Fruit fly (Drosophila melanogaster): Measurements from ENCODE around the gene larp.

larp gene

dm6 chr3R:28377648-28378047 lies 41.4 kb upstream of the larp start (continued):
- TF ChIP-seq gem (tag; optimal IDR thresholded peaks at IDR 0.05), result peak; percentile 14
- peak; percentile 11; the same call in 1 of the 2 replicates for TF ChIP-seq CG43689 (GFP tag; IDR thresholded peaks at IDR 0.05)
- peak; percentile 49; the same call in 1 of the 2 replicates for TF ChIP-seq lmd (GFP tag; IDR thresholded peaks at IDR 0.05)
- no peak for TF ChIP-seq hkb (optimal IDR thresholded peaks at IDR 0.05)
- TF ChIP-seq hkb (GFP tag; IDR thresholded peaks at IDR 0.05), result no peak; the same call in 1 of the 2 replicates
- TF ChIP-seq CG9437 (GFP tag; optimal IDR thresholded peaks at IDR 0.05), result no peak
- TF ChIP-seq tap (tag; optimal IDR thresholded peaks at IDR 0.05), result no peak
- no peak for TF ChIP-seq CG16779 (GFP tag; IDR thresholded peaks at IDR 0.05)
- TF ChIP-seq chm (GFP tag; IDR thresholded peaks at IDR 0.05), result no peak
- TF ChIP-seq Ravus (GFP tag; IDR thresholded peaks at IDR 0.05), result no peak
- 0 out of 2 replicates have a peak, but pooled peaks have one; percentile 39 for TF ChIP-seq klu (GFP tag; IDR thresholded peaks at IDR 0.05)
- no peak for TF ChIP-seq gro (GFP tag; optimal IDR thresholded peaks at IDR 0.05)
- no peak for TF ChIP-seq CG31388 (GFP tag; optimal IDR thresholded peaks at IDR 0.05)
- TF ChIP-seq Jarid2 (GFP tag; optimal IDR thresholded peaks at IDR 0.05), result no peak
- no peak for TF ChIP-seq Optix (GFP tag; IDR thresholded peaks at IDR 0.05)
- TF ChIP-seq seq (GFP tag; IDR thresholded peaks at IDR 0.05), result 0 out of 2 replicates have a peak, but pooled peaks have one; percentile 32
- no peak for TF ChIP-seq CG30403 (GFP tag; optimal IDR thresholded peaks at IDR 0.05)
- TF ChIP-seq zfh1 (GFP tag; IDR thresholded peaks at IDR 0.05), result 0 out of 3 replicates have a peak, but pooled peaks have one; percentile 35
- no peak for TF ChIP-seq ken (GFP tag; IDR thresholded peaks at IDR 0.05)
- no peak for TF ChIP-seq CG1233 (GFP tag; optimal IDR thresholded peaks at IDR 0.05)
- TF ChIP-seq tin (GFP tag; optimal IDR thresholded peaks at IDR 0.05), result no peak
- TF ChIP-seq Sox100B (GFP tag; optimal IDR thresholded peaks at IDR 0.05), result no peak
- TF ChIP-seq HLH54F (GFP tag; optimal IDR thresholded peaks at IDR 0.05), result no peak
- no peak for TF ChIP-seq CG1647 (GFP tag; optimal IDR thresholded peaks at IDR 0.05)
- TF ChIP-seq pum (GFP tag; optimal IDR thresholded peaks at IDR 0.05), result no peak
- no peak for TF ChIP-seq CG12769 (tag; optimal IDR thresholded peaks at IDR 0.05)
- no peak for TF ChIP-seq Sry-δ (GFP tag; optimal IDR thresholded peaks at IDR 0.05)
- TF ChIP-seq Atf-2 (GFP tag; optimal IDR thresholded peaks at IDR 0.05), result no peak
- no peak for TF ChIP-seq Hmx (GFP tag; optimal IDR thresholded peaks at IDR 0.05)
- TF ChIP-seq CG5180 (GFP tag; optimal IDR thresholded peaks at IDR 0.05), result no peak
- no peak for TF ChIP-seq CG1529 (GFP tag; optimal IDR thresholded peaks at IDR 0.05)
- no peak for TF ChIP-seq gcm2 (GFP tag; optimal IDR thresholded peaks at IDR 0.05)
- 0 out of 3 replicates have a peak, but pooled peaks have one; percentile 16 for TF ChIP-seq CG14050 (GFP tag; IDR thresholded peaks at IDR 0.05)
- no peak; the same call in 2 of the 3 replicates for TF ChIP-seq CG11456 (GFP tag; IDR thresholded peaks at IDR 0.05)
- TF ChIP-seq MESR4 (GFP tag; optimal IDR thresholded peaks at IDR 0.05), result no peak
- no peak for TF ChIP-seq fu2 (GFP tag; optimal IDR thresholded peaks at IDR 0.05)
- no peak for TF ChIP-seq psq (GFP tag; optimal IDR thresholded peaks at IDR 0.05)
- TF ChIP-seq CG3281 (GFP tag; optimal IDR thresholded peaks at IDR 0.05), result no peak
- no peak for TF ChIP-seq phol (tag; optimal IDR thresholded peaks at IDR 0.05)
- peak; percentile 16 for TF ChIP-seq Sox102F (GFP tag; optimal IDR thresholded peaks at IDR 0.05)
- TF ChIP-seq Hey (tag; optimal IDR thresholded peaks at IDR 0.05), result no peak
- TF ChIP-seq CG2712 (tag; optimal IDR thresholded peaks at IDR 0.05), result no peak
- TF ChIP-seq Med (GFP tag), result no peak
- no peak for TF ChIP-seq CG18011 (GFP tag; optimal IDR thresholded peaks at IDR 0.05)
- no peak for TF ChIP-seq GATAe (GFP tag; conservative IDR thresholded peaks at IDR 0.05)
- TF ChIP-seq CG3838 (GFP tag; optimal IDR thresholded peaks at IDR 0.05), result no peak
- 0 out of 2 replicates have a peak, but pooled peaks have one; percentile 6 for TF ChIP-seq al (GFP tag; IDR thresholded peaks at IDR 0.05)
- no peak for TF ChIP-seq unc-4 (GFP tag; IDR thresholded peaks at IDR 0.05; ENCODE audit: partially characterized antibody)
- no peak for TF ChIP-seq so (GFP tag; IDR thresholded peaks at IDR 0.05)
- TF ChIP-seq croc (GFP tag; conservative IDR thresholded peaks at IDR 0.05), result no peak
- TF ChIP-seq Sin3A (optimal IDR thresholded peaks at IDR 0.05), result no peak
- 0 out of 2 replicates have a peak, but pooled peaks have one; percentile 36 for TF ChIP-seq HLH3B (GFP tag; IDR thresholded peaks at IDR 0.05)
- no peak for TF ChIP-seq CG15479 (GFP tag; optimal IDR thresholded peaks at IDR 0.05)

Measured in whole organism, embryonic.